Worm (Caenorhabditis elegans): Measurements from ENCODE around the gene exo-1.

The exo-1 gene

DNA sequence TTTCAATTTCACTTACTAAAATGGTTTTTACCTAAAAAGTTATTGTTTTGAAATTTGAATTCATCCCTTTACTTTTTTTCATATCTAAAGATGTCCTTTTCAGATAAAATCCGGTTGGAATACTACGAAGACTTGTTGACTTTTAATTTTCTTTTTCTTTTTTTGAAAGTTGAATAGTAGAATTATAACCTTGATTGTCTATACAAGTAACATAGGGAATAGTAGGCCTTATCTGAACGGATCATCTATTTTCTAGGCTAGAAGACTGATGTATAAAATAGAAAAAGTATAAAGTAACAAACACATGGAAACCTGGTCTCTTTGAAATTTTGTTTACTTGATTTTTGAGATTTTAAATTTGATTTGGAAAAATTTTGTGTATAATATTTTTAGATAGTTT, 42.4 kb upstream of the exo-1 start:
- TF ChIP-seq tra-1 (GFP tag; IDR thresholded peaks at IDR 0.05), result no peak
- no peak for TF ChIP-seq Y5F2A.4 (GFP tag; optimal IDR thresholded peaks at IDR 0.05)
- no peak for TF ChIP-seq nhr-42 (GFP tag; IDR thresholded peaks at IDR 0.05)
- no peak for TF ChIP-seq ctbp-1 (GFP tag; IDR thresholded peaks at IDR 0.05)
- TF ChIP-seq Y105C5A.15 (GFP tag; IDR thresholded peaks at IDR 0.05), result no peak
- TF ChIP-seq attf-4 (tag; optimal IDR thresholded peaks at IDR 0.05), result no peak
- TF ChIP-seq F44E2.7 (GFP tag; IDR thresholded peaks at IDR 0.05), result no peak
- no peak for TF ChIP-seq hif-1 (tag; optimal IDR thresholded peaks at IDR 0.05)
- no peak for TF ChIP-seq lin-38 (GFP tag; IDR thresholded peaks at IDR 0.05)
- TF ChIP-seq lsy-2 (tag; optimal IDR thresholded peaks at IDR 0.05), result no peak
- TF ChIP-seq daf-12 (tag; optimal IDR thresholded peaks at IDR 0.05), result no peak
- no peak for TF ChIP-seq unc-39 (tag; optimal IDR thresholded peaks at IDR 0.05)
- TF ChIP-seq lin-1 (GFP tag; IDR thresholded peaks at IDR 0.05), result no peak
- TF ChIP-seq T26A8.4 (GFP tag; IDR thresholded peaks at IDR 0.05), result no peak
- no peak for TF ChIP-seq ceh-20 (GFP tag; IDR thresholded peaks at IDR 0.05)

DNA sequence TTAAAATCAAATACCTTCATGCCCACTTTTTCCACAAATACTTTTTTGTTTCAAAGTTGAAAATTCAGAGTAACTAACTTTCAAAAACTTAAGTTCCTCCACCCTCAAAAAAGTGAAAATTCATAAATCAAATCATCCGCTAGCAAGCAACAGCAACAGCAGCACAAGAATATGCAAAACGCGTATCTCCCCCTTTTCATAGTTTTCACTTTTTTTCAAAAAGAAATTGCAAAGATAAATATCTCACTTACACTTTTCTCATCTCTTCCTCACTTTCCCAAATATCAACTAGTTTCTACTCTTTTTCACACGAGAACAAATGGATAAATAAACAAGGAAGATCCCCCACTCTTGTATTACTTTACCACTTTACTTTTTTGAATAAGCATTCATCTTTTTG, 41.6 kb upstream of the exo-1 start:
- no peak for TF ChIP-seq ceh-82 (tag; optimal IDR thresholded peaks at IDR 0.05)
- no peak for TF ChIP-seq zip-11 (GFP tag; IDR thresholded peaks at IDR 0.05)
- no peak for TF ChIP-seq Y5F2A.4 (GFP tag; optimal IDR thresholded peaks at IDR 0.05)
- no peak for TF ChIP-seq nhr-42 (GFP tag; IDR thresholded peaks at IDR 0.05)
- TF ChIP-seq lin-39 (tag; optimal IDR thresholded peaks at IDR 0.05), result no peak
- TF ChIP-seq unc-62 (GFP tag; optimal IDR thresholded peaks at IDR 0.05 in 1 of 2), result no peak
- TF ChIP-seq unc-62 (tag; optimal IDR thresholded peaks at IDR 0.05), result no peak
- TF ChIP-seq spr-1 (tag; optimal IDR thresholded peaks at IDR 0.05), result no peak
- no peak for TF ChIP-seq nhr-10 (tag; optimal IDR thresholded peaks at IDR 0.05)
- no peak for TF ChIP-seq nhr-48 (tag; optimal IDR thresholded peaks at IDR 0.05)
- TF ChIP-seq tra-1 (GFP tag; IDR thresholded peaks at IDR 0.05), result no peak
- no peak for TF ChIP-seq Y105C5A.15 (GFP tag; IDR thresholded peaks at IDR 0.05)
- TF ChIP-seq set-16 (GFP tag; IDR thresholded peaks at IDR 0.05), result no peak

DNA sequence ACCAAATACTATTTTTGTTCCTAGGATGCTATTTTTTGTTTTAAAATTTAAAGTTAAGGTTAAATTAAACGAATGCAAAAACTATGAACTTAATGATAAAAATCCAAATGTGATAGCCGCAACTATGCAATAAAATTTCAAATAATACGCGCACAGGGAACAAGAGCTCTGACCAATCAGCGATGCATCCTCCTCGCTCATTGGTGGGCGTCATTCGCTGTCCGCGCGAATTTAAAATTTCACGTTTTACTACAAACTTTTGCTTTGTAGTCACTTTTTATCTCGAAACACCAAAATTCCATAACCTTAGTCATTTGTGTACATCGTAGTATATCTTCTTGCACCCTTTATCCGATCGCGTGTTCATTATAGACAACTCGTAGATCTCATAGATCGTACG, 40.2 kb upstream of the exo-1 start:
- no peak for TF ChIP-seq lir-3 (tag; optimal IDR thresholded peaks at IDR 0.05)
- no peak for TF ChIP-seq hlh-30 (tag; optimal IDR thresholded peaks at IDR 0.05; ENCODE audit: insufficient read depth)
- TF ChIP-seq lin-29 (GFP tag; IDR thresholded peaks at IDR 0.05), result no peak
- TF ChIP-seq nhr-6 (tag; optimal IDR thresholded peaks at IDR 0.05), result no peak
- no peak for TF ChIP-seq rbr-2 (tag; optimal IDR thresholded peaks at IDR 0.05)
- no peak for TF ChIP-seq hmg-1.1 (GFP tag; IDR thresholded peaks at IDR 0.05)
- TF ChIP-seq D1046.2 (GFP tag; IDR thresholded peaks at IDR 0.05), result no peak
- TF ChIP-seq ceh-20 (GFP tag; IDR thresholded peaks at IDR 0.05), result no peak
- TF ChIP-seq Y105C5A.15 (GFP tag; IDR thresholded peaks at IDR 0.05), result no peak
- TF ChIP-seq zfp-2 (tag; optimal IDR thresholded peaks at IDR 0.05), result no peak
- no peak for TF ChIP-seq ces-1 (GFP tag; optimal IDR thresholded peaks at IDR 0.05)
- TF ChIP-seq nhr-10 (tag; optimal IDR thresholded peaks at IDR 0.05), result no peak

DNA sequence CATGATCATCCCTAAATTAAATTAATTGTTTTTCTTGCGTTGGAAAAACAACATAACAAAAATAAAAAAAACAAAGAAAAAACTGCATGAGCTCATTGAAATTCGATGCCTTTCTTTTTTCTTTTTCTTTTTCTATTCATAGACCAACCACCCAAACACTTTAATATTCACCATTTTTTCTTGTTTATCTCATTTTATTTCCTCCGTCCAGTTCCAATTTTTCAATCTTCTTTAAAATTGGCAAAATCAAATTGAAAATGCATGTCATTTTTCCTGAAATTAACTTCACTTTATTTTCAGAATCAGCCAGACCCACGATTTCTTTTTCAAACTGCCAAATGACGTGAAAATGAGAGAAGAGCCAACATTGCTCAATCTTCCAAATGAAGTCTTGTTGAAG, 37.5 kb upstream of the exo-1 start, which contains the start of gene T03F6.4:
Gene T03F6.4, plus strand, starts transcription at position 301 of the 400 bp plus-strand sequence.
- no peak for TF ChIP-seq php-3 (GFP tag; IDR thresholded peaks at IDR 0.05)

DNA sequence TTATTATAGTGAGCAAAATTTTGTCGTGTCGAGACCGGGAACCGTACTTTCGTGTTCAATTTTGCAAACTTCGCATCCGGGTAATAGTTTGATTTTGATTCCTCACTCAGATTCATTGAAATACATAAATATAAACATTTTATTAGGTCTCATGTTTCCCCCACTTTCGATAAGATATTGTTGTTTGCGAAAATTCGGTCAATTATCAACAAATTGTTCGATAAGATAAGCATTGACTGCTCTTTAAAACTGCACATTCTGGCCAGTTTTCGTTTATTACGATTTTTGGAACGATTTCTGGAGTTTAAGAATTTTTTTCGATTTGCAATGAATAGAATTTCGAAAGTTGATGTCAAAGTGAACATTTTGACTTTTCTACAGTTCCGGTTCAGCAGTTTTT, 34.7 kb upstream of the exo-1 start:
- TF ChIP-seq hif-1 (tag; optimal IDR thresholded peaks at IDR 0.05), result no peak
- TF ChIP-seq F37D6.2 (tag; optimal IDR thresholded peaks at IDR 0.05), result no peak
- no peak for TF ChIP-seq lin-29 (GFP tag; IDR thresholded peaks at IDR 0.05)
- no peak for TF ChIP-seq lsy-2 (tag; optimal IDR thresholded peaks at IDR 0.05)
- no peak for TF ChIP-seq ceh-20 (GFP tag; IDR thresholded peaks at IDR 0.05)
- TF ChIP-seq pqm-1 (tag; optimal IDR thresholded peaks at IDR 0.05), result peak; percentile 60
- TF ChIP-seq php-3 (GFP tag; IDR thresholded peaks at IDR 0.05), result peak; percentile 66; the same call in 1 of the 2 replicates
- no peak for TF ChIP-seq madf-9 (GFP tag; conservative IDR thresholded peaks at IDR 0.05)
- TF ChIP-seq nhr-28 (tag; optimal IDR thresholded peaks at IDR 0.05), result peak; percentile 31
- peak; percentile 23; the same call in 1 of the 2 replicates for TF ChIP-seq dmd-6 (GFP tag; IDR thresholded peaks at IDR 0.05)
- no peak for TF ChIP-seq snpc-4 (tag; optimal IDR thresholded peaks at IDR 0.05)
- no peak for TF ChIP-seq zfp-2 (tag; optimal IDR thresholded peaks at IDR 0.05)
- no peak for TF ChIP-seq pha-4 (GFP tag; IDR thresholded peaks at IDR 0.05)
- no peak for TF ChIP-seq pha-4 (tag; optimal IDR thresholded peaks at IDR 0.05)
- no peak for TF ChIP-seq mes-2 (tag; optimal IDR thresholded peaks at IDR 0.05; ENCODE audit: poor library complexity, severe bottlenecking)
- peak; percentile 47 for TF ChIP-seq dve-1 (tag; optimal IDR thresholded peaks at IDR 0.05; ENCODE audit: insufficient read depth)
- no peak for TF ChIP-seq daf-16 (GFP tag; optimal IDR thresholded peaks at IDR 0.05)
- peak; percentile 89 for TF ChIP-seq daf-16 (tag; optimal IDR thresholded peaks at IDR 0.05)

All from whole organism, L4 larva.